Worm (Caenorhabditis elegans) whole organism, midembryonic: ENCODE measurements around the gene Y39A1A.20.

Experiments
- T22C8.4 ChIP-seq: fragments of 200-800 bp; sonication (Bioruptor generic); IDR thresholded peaks from 2 replicates; pipeline ENCODE4 v1.3.6; 2022; ENCODE audit warnings: missing genetic modification characterization, missing compliant biosample characterization
- cog-1 ChIP-seq: sonication (generic microtip); optimal IDR thresholded peaks from 2 replicates; lab custom pipeline; 2016; ENCODE audit warnings: missing genetic modification characterization, missing compliant biosample characterization
- flt-1 ChIP-seq: fragments of 200-800 bp; sonication (Bioruptor generic); IDR thresholded peaks from 2 replicates; pipeline ENCODE4 v1.3.6; 2022; ENCODE audit warnings: missing genetic modification characterization, missing compliant biosample characterization
- klf-2 ChIP-seq: fragments of 200-800 bp; sonication (Bioruptor generic); conservative IDR thresholded peaks from 2 replicates; pipeline ENCODE4 v1.3.6; 2022; ENCODE audit warnings: missing genetic modification reagents, missing genetic modification characterization, missing compliant biosample characterization
- med-1 ChIP-seq: sonication (generic microtip); optimal IDR thresholded peaks from 2 replicates; lab custom pipeline; 2017; ENCODE audit warnings: missing genetic modification characterization, mild to moderate bottlenecking, missing compliant biosample characterization, antibody characterized with exemption, missing genetic modification reagents; ENCODE audit not compliant: insufficient read depth
- ref-1 ChIP-seq: fragments of 200-800 bp; sonication (Bioruptor generic); conservative IDR thresholded peaks from 2 replicates; pipeline ENCODE4 v1.3.6; 2022; ENCODE audit warnings: missing genetic modification reagents, missing genetic modification characterization, missing compliant biosample characterization
- tab-1 ChIP-seq: fragments of 200-800 bp; sonication (Bioruptor generic); IDR thresholded peaks from 2 replicates; pipeline ENCODE4 v1.3.6; 2022; ENCODE audit warnings: missing genetic modification characterization, missing compliant biosample characterization
- ztf-23 ChIP-seq: fragments of 200-800 bp; sonication (Bioruptor generic); IDR thresholded peaks from 2 replicates; pipeline ENCODE4 v1.3.6; 2022; ENCODE audit warnings: missing genetic modification reagents, missing genetic modification characterization, missing compliant biosample characterization
- ztf-29 ChIP-seq: fragments of 200-800 bp; sonication (Bioruptor generic); IDR thresholded peaks from 2 replicates; pipeline ENCODE4 v1.3.6; 2022; ENCODE audit warnings: missing genetic modification reagents, missing genetic modification characterization, missing compliant biosample characterization

Y39A1A.20 gene

ce11 chrIII:10711192-10711673 lies 10.9 kb upstream of the Y39A1A.20 start, which contains the start of gene W09D10.5:
TSS of gene W09D10.5 (minus strand) at chrIII:10711536.
- 0 out of 2 replicates have a peak, but pooled peaks have one; percentile 6 for TF ChIP-seq flt-1 (GFP tag; lab: Robert Waterston, UW)
- TF ChIP-seq cog-1 (tag; lab: Kevin White, UChicago) = no peak

ce11 chrIII:10709676-10710075 lies 9.3 kb upstream of the Y39A1A.20 start:
- no peak for TF ChIP-seq T22C8.4
- no peak for TF ChIP-seq ztf-23 (GFP tag; lab: Robert Waterston, UW)
- no peak for TF ChIP-seq klf-2 (GFP tag; lab: Robert Waterston, UW)
- TF ChIP-seq ztf-29 (GFP tag; lab: Robert Waterston, UW) = no peak
- no peak for TF ChIP-seq cog-1 (tag; lab: Kevin White, UChicago)
- no peak for TF ChIP-seq ref-1 (GFP tag; lab: Robert Waterston, UW)
- no peak for TF ChIP-seq tab-1
- TF ChIP-seq flt-1 (GFP tag; lab: Robert Waterston, UW) = no peak
- no peak for TF ChIP-seq med-1 (GFP tag; lab: Kevin White, UChicago)

DNA sequence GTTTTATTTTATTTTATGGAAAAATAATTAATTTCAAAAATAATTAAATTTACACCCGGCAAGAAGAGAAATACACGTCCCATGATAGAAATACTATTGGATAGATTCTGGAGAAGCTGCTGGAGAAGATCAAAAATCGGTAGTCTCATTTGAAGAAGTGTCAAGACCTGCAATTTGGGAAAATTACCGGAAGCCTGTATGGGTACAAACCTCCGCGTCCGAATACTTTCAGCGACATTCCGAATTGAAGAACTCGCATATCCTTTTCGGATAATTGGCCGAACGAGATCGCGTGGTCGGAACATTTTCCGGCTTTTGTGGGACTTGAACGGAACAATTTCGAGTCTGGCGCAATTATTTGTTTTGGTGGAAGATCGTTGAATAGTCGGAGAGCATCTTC lies 8.1 kb upstream of the Y39A1A.20 start:
- TF ChIP-seq ref-1 (GFP tag; lab: Robert Waterston, UW) (no peak), ztf-29 (GFP tag; lab: Robert Waterston, UW) (no peak), tab-1 (no peak), med-1 (GFP tag; lab: Kevin White, UChicago) (no peak), T22C8.4 (no peak), cog-1 (tag; lab: Kevin White, UChicago) (no peak), flt-1 (GFP tag; lab: Robert Waterston, UW) (no peak), klf-2 (GFP tag; lab: Robert Waterston, UW) (no peak), ztf-23 (GFP tag; lab: Robert Waterston, UW) (no peak)

ce11 chrIII:10707461-10707860 lies 7.1 kb upstream of the Y39A1A.20 start, which contains the start of gene mrpl-12:
TSS of gene mrpl-12 (plus strand) at chrIII:10707761.
- TF ChIP-seq cog-1 (tag; lab: Kevin White, UChicago) = no peak
- no peak for TF ChIP-seq T22C8.4
- TF ChIP-seq klf-2 (GFP tag; lab: Robert Waterston, UW) = no peak
- TF ChIP-seq med-1 (GFP tag; lab: Kevin White, UChicago) = no peak
- no peak for TF ChIP-seq ztf-23 (GFP tag; lab: Robert Waterston, UW)
- no peak for TF ChIP-seq ref-1 (GFP tag; lab: Robert Waterston, UW)
- no peak for TF ChIP-seq flt-1 (GFP tag; lab: Robert Waterston, UW)
- no peak for TF ChIP-seq tab-1
- TF ChIP-seq ztf-29 (GFP tag; lab: Robert Waterston, UW) = no peak

DNA sequence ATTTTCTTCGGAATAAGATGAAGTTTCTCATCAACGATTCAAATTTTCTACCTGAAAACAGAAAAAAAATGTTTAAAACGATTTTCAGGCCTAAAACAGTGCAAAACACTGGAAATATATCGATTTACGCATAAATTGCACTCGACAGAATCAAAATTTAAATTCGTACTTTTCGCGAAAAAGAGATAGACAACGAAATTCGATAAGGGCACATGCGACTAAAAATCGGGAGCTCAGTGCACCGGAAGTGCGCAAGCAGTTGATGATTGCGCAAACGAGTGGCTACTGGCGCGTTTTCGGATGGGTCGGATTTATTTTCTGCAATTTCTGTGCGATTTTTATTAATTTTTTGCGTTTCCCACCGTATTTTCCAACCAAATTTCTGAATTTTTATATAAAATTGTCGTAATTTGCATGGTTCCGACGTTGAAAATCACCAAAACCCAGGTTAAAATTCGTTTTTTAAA lies 6.6 kb upstream of the Y39A1A.20 start, which contains the start of the genes Y39A1A.21 and Y39A1A.22:
Gene Y39A1A.21 (minus strand): TSS at position 51 of the 467 bp plus-strand sequence.
Gene Y39A1A.22 (minus strand): TSS at position 57 of the 467 bp plus-strand sequence.
- TF ChIP-seq tab-1 = 0 out of 2 replicates have a peak, but pooled peaks have one; percentile 21
- TF ChIP-seq T22C8.4 = peak; percentile 47; the same call in 1 of the 2 replicates
- no peak for TF ChIP-seq cog-1 (tag; lab: Kevin White, UChicago)
- TF ChIP-seq ztf-23 (GFP tag; lab: Robert Waterston, UW) = peak; percentile 91
- TF ChIP-seq med-1 (GFP tag; lab: Kevin White, UChicago) = peak; percentile 55
- TF ChIP-seq flt-1 (GFP tag; lab: Robert Waterston, UW) = peak; percentile 79; the same call in 1 of the 2 replicates
- no peak for TF ChIP-seq klf-2 (GFP tag; lab: Robert Waterston, UW)
- 0 out of 2 replicates have a peak, but pooled peaks have one; percentile 15 for TF ChIP-seq ztf-29 (GFP tag; lab: Robert Waterston, UW)
- TF ChIP-seq ref-1 (GFP tag; lab: Robert Waterston, UW) = no peak

ce11 chrIII:10706481-10706880 lies 6.1 kb upstream of the Y39A1A.20 start:
- TF ChIP-seq tab-1 (0 out of 2 replicates have a peak, but pooled peaks have one; percentile 43), cog-1 (tag; lab: Kevin White, UChicago) (no peak), ztf-29 (GFP tag; lab: Robert Waterston, UW) (no peak)

DNA sequence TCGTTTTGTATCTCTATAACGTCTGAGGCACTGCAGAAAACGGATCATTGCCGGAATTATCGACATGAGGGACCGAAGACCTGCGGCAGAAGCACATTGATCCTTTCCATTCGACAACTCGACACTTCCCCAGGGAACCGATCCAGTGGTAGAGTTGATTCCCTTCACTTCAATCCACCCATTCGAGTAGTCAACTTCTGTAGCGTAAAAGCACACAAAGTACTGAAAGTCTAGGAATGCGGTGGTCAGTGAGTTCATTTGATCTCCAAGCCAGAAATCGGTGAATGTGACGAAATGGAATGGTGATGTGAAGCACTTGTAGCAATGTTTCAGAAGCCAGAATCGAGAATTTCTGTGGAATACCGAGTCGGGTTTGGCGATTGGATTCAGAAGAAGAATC lies 4.1 kb upstream of the Y39A1A.20 start:
- TF ChIP-seq ref-1 (GFP tag; lab: Robert Waterston, UW) (no peak), ztf-23 (GFP tag; lab: Robert Waterston, UW) (no peak), cog-1 (tag; lab: Kevin White, UChicago) (no peak), tab-1 (no peak), T22C8.4 (no peak), flt-1 (GFP tag; lab: Robert Waterston, UW) (no peak), med-1 (GFP tag; lab: Kevin White, UChicago) (no peak), klf-2 (GFP tag; lab: Robert Waterston, UW) (no peak), ztf-29 (GFP tag; lab: Robert Waterston, UW) (no peak)

- TF ChIP-seq ref-1 (GFP tag; lab: Robert Waterston, UW) (no peak), ztf-23 (GFP tag; lab: Robert Waterston, UW) (no peak), tab-1 (no peak), ztf-29 (GFP tag; lab: Robert Waterston, UW) (no peak), med-1 (GFP tag; lab: Kevin White, UChicago) (no peak), flt-1 (GFP tag; lab: Robert Waterston, UW) (no peak), T22C8.4 (no peak), klf-2 (GFP tag; lab: Robert Waterston, UW) (no peak), cog-1 (tag; lab: Kevin White, UChicago) (no peak)
Measured at ce11 chrIII:10703833-10704232, 3.5 kb upstream of the Y39A1A.20 start.

- TF ChIP-seq cog-1 (tag; lab: Kevin White, UChicago) = no peak
- no peak for TF ChIP-seq T22C8.4
- TF ChIP-seq flt-1 (GFP tag; lab: Robert Waterston, UW) = no peak
- TF ChIP-seq ztf-29 (GFP tag; lab: Robert Waterston, UW) = no peak
- no peak for TF ChIP-seq ztf-23 (GFP tag; lab: Robert Waterston, UW)
- no peak for TF ChIP-seq med-1 (GFP tag; lab: Kevin White, UChicago)
- no peak for TF ChIP-seq ref-1 (GFP tag; lab: Robert Waterston, UW)
- no peak for TF ChIP-seq klf-2 (GFP tag; lab: Robert Waterston, UW)
- TF ChIP-seq tab-1 = no peak
Measured at ce11 chrIII:10702805-10703204, 2.4 kb upstream of the Y39A1A.20 start.
